Fruit fly (Drosophila melanogaster): ENCODE data around the gene Nop56.

The Nop56 gene

DNA sequence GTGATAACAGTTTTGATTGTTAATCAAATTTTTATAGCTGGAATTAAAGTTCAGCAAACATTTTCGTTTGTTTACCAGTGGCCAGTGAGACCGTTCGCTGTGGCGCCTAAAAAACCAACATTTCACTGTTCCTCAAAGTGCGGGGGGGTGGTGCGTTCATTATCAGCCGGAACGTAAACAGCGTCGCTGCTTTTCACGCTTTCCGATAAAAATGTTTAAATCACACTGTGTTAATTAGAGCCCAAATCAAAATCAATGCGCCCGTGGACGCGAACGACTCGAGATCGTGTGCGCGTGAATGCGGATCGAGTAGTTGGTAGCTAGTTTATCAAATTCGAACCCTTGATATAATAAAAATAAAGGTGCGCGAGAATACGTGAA is 27.0 kb upstream of the Nop56 start, which contains the start of gene CG34376 (continued):
- TF ChIP-seq HLH3B (GFP tag; IDR thresholded peaks at IDR 0.05) = peak; percentile 23; the same call in 1 of the 2 replicates
- peak; percentile 34 for TF ChIP-seq CG30403 (GFP tag; optimal IDR thresholded peaks at IDR 0.05)
- TF ChIP-seq CG10979 (tag; optimal IDR thresholded peaks at IDR 0.05) = peak; percentile 2
- TF ChIP-seq CG7372 (GFP tag; IDR thresholded peaks at IDR 0.05) = peak; percentile 13; the same call in 1 of the 2 replicates
- TF ChIP-seq CG4282 (GFP tag; optimal IDR thresholded peaks at IDR 0.05) = no peak
- TF ChIP-seq CG1647 (GFP tag; optimal IDR thresholded peaks at IDR 0.05) = peak; percentile 1
- no peak for TF ChIP-seq Kr (GFP tag; optimal IDR thresholded peaks at IDR 0.05)
- no peak for TF ChIP-seq Blimp-1 (GFP tag; optimal IDR thresholded peaks at IDR 0.05)
- peak; percentile 33 for TF ChIP-seq Hr3 (GFP tag; optimal IDR thresholded peaks at IDR 0.05)
- TF ChIP-seq CG12391 (tag; optimal IDR thresholded peaks at IDR 0.05) = peak; percentile 69
- peak; percentile 49; the same call in 1 of the 3 replicates for TF ChIP-seq Dbx (GFP tag; IDR thresholded peaks at IDR 0.05)
- no peak for TF ChIP-seq Gsc (GFP tag; IDR thresholded peaks at IDR 0.05)
- TF ChIP-seq CG3995 (GFP tag; optimal IDR thresholded peaks at IDR 0.05) = peak; percentile 98
- TF ChIP-seq CG6683 (GFP tag; optimal IDR thresholded peaks at IDR 0.05) = no peak
- peak; percentile 36; the same call in 1 of the 3 replicates for TF ChIP-seq CG11695 (GFP tag; IDR thresholded peaks at IDR 0.05)
- peak; percentile 55 for TF ChIP-seq Meics (GFP tag; optimal IDR thresholded peaks at IDR 0.05)
- peak; percentile 34 for TF ChIP-seq CG3407 (GFP tag; optimal IDR thresholded peaks at IDR 0.05)
- no peak for TF ChIP-seq E2f1 (GFP tag; IDR thresholded peaks at IDR 0.05)
- peak; percentile 74 for TF ChIP-seq CG2116 (GFP tag; optimal IDR thresholded peaks at IDR 0.05)
- TF ChIP-seq aop (GFP tag; IDR thresholded peaks at IDR 0.05) = peak; percentile 64; the same call in 1 of the 2 replicates
- no peak for TF ChIP-seq Trl (optimal IDR thresholded peaks at IDR 0.05)
- TF ChIP-seq Trl (GFP tag; optimal IDR thresholded peaks at IDR 0.05) = peak; percentile 13
- TF ChIP-seq sqz (GFP tag; optimal IDR thresholded peaks at IDR 0.05) = peak; percentile 42
- peak; percentile 62 for TF ChIP-seq CoRest (tag; optimal IDR thresholded peaks at IDR 0.05)
- peak; percentile 5 for TF ChIP-seq az2 (GFP tag; optimal IDR thresholded peaks at IDR 0.05)
- 0 out of 2 replicates have a peak, but pooled peaks have one; percentile 35 for TF ChIP-seq ap (GFP tag; IDR thresholded peaks at IDR 0.05)
- peak; percentile 18; the same call in 1 of the 4 replicates for TF ChIP-seq Gug (GFP tag; IDR thresholded peaks at IDR 0.05)
- no peak for TF ChIP-seq h (optimal IDR thresholded peaks at IDR 0.05)
- peak; percentile 2 for TF ChIP-seq CG12104 (GFP tag; optimal IDR thresholded peaks at IDR 0.05)
- no peak for TF ChIP-seq danr (GFP tag; IDR thresholded peaks at IDR 0.05)
- TF ChIP-seq CG32767 (GFP tag; IDR thresholded peaks at IDR 0.05) = 0 out of 2 replicates have a peak, but pooled peaks have one; percentile 25
- peak; percentile 41 for TF ChIP-seq CG10431 (GFP tag; optimal IDR thresholded peaks at IDR 0.05)
- no peak for TF ChIP-seq CG3163 (GFP tag; optimal IDR thresholded peaks at IDR 0.05)
- no peak for TF ChIP-seq CG11398 (GFP tag; optimal IDR thresholded peaks at IDR 0.05)
- TF ChIP-seq CG16813 (GFP tag; IDR thresholded peaks at IDR 0.05; ENCODE audit: partially characterized antibody) = 0 out of 3 replicates have a peak, but pooled peaks have one; percentile 30
- no peak for TF ChIP-seq lov (optimal IDR thresholded peaks at IDR 0.05)
- 0 out of 3 replicates have a peak, but pooled peaks have one; percentile 45 for TF ChIP-seq lov (GFP tag; IDR thresholded peaks at IDR 0.05)
- TF ChIP-seq Hand (GFP tag; optimal IDR thresholded peaks at IDR 0.05) = no peak
- TF ChIP-seq Antp (GFP tag; optimal IDR thresholded peaks at IDR 0.05) = peak; percentile 12
- TF ChIP-seq CG17912 (GFP tag; optimal IDR thresholded peaks at IDR 0.05) = peak; percentile 60
- 0 out of 2 replicates have a peak, but pooled peaks have one; percentile 39 for TF ChIP-seq wdn (GFP tag; IDR thresholded peaks at IDR 0.05)
- TF ChIP-seq CG13296 (GFP tag; optimal IDR thresholded peaks at IDR 0.05) = peak; percentile 4
- peak; percentile 41 for TF ChIP-seq caup (GFP tag; optimal IDR thresholded peaks at IDR 0.05; ENCODE audit: severe bottlenecking)
- TF ChIP-seq Sry-δ (GFP tag; optimal IDR thresholded peaks at IDR 0.05) = peak; percentile 30
- TF ChIP-seq CG12236 (GFP tag; optimal IDR thresholded peaks at IDR 0.05) = no peak
- no peak for TF ChIP-seq CG11696 (GFP tag; IDR thresholded peaks at IDR 0.05)
- TF ChIP-seq CG33213 (GFP tag; optimal IDR thresholded peaks at IDR 0.05) = peak; percentile 36
- no peak for TF ChIP-seq Dfd (GFP tag; optimal IDR thresholded peaks at IDR 0.05)
- TF ChIP-seq corto (GFP tag; optimal IDR thresholded peaks at IDR 0.05) = no peak
- TF ChIP-seq nau (GFP tag; optimal IDR thresholded peaks at IDR 0.05) = peak; percentile 29

All from whole organism, embryonic.